Fruit fly (Drosophila melanogaster) whole organism, prepupa: ENCODE results near the gene CG3008.

Experiments
- Blimp-1 ChIP-seq: fragments of 200-800 bp; sonication (Bioruptor generic); optimal IDR thresholded peaks from 3 replicates; lab custom pipeline; 2017; ENCODE audit warnings: missing biosample characterization, missing genetic modification characterization, mild to moderate bottlenecking, moderate library complexity, missing genetic modification reagents
- CG10669 ChIP-seq: fragments of 200-800 bp; sonication (Bioruptor generic); optimal IDR thresholded peaks from 3 replicates; lab custom pipeline; 2018; ENCODE audit warnings: missing biosample characterization, mild to moderate bottlenecking, missing genetic modification characterization, moderate library complexity
- CG11294 ChIP-seq: fragments of 200-800 bp; sonication (Bioruptor generic); IDR thresholded peaks from 2 replicates; pipeline ENCODE4 v1.3.6; 2022; ENCODE audit warnings: missing biosample characterization, missing genetic modification characterization
- CG11902 ChIP-seq: fragments of 200-800 bp; sonication (Bioruptor generic); optimal IDR thresholded peaks from 3 replicates; lab custom pipeline; 2016; ENCODE audit warnings: missing biosample characterization, missing genetic modification characterization
- CG15336 ChIP-seq: fragments of 200-800 bp; sonication (Bioruptor generic); IDR thresholded peaks from 2 replicates; pipeline ENCODE4 v1.3.6; 2022; ENCODE audit warnings: missing biosample characterization, missing genetic modification characterization
- CG1621 ChIP-seq: fragments of 200-800 bp; sonication (Bioruptor generic); optimal IDR thresholded peaks from 3 replicates; lab custom pipeline; 2018; ENCODE audit warnings: missing biosample characterization, mild to moderate bottlenecking, missing genetic modification characterization
- CG16779 ChIP-seq: fragments of 200-800 bp; sonication (Bioruptor generic); optimal IDR thresholded peaks from 3 replicates; lab custom pipeline; 2017; ENCODE audit warnings: missing biosample characterization, mild to moderate bottlenecking, missing genetic modification characterization
- CG3032 ChIP-seq: fragments of 200-800 bp; optimal IDR thresholded peaks from 2 replicates; lab custom pipeline; 2019; ENCODE audit warnings: missing biosample characterization, mild to moderate bottlenecking, missing genetic modification characterization, moderate library complexity
- CG31627 ChIP-seq: fragments of 200-800 bp; sonication (Bioruptor generic); optimal IDR thresholded peaks from 3 replicates; lab custom pipeline; 2016; ENCODE audit warnings: missing biosample characterization, missing genetic modification characterization
- CG32006 ChIP-seq: fragments of 200-800 bp; sonication (Bioruptor generic); optimal IDR thresholded peaks from 3 replicates; lab custom pipeline; 2017; ENCODE audit warnings: missing biosample characterization, mild to moderate bottlenecking, missing genetic modification characterization
- CG34406 ChIP-seq: fragments of 200-800 bp; sonication (Bioruptor generic); optimal IDR thresholded peaks from 3 replicates; lab custom pipeline; 2016; ENCODE audit warnings: missing biosample characterization, missing genetic modification characterization
- CG3919 ChIP-seq: fragments of 200-800 bp; sonication (Bioruptor generic); optimal IDR thresholded peaks from 3 replicates; lab custom pipeline; 2016; ENCODE audit warnings: missing biosample characterization, missing genetic modification characterization
- CG4318 ChIP-seq: fragments of 200-800 bp; sonication (Bioruptor generic); optimal IDR thresholded peaks from 3 replicates; lab custom pipeline; 2017; ENCODE audit warnings: missing biosample characterization, mild to moderate bottlenecking, missing genetic modification characterization
- CG6163 ChIP-seq: fragments of 200-800 bp; sonication (Bioruptor generic); IDR thresholded peaks from 3 replicates; pipeline ENCODE4 v1.3.6; 2022; ENCODE audit warnings: missing biosample characterization, missing genetic modification characterization
- CG6276 ChIP-seq: fragments of 200-800 bp; sonication (Bioruptor generic); optimal IDR thresholded peaks from 2 replicates; lab custom pipeline; 2017; ENCODE audit warnings: missing biosample characterization, mild to moderate bottlenecking, missing genetic modification characterization
- CG6792 ChIP-seq: fragments of 200-800 bp; sonication (Bioruptor generic); optimal IDR thresholded peaks from 3 replicates; lab custom pipeline; 2016; ENCODE audit warnings: missing biosample characterization, missing genetic modification characterization
- CG6808 ChIP-seq: fragments of 200-800 bp; sonication (Bioruptor generic); optimal IDR thresholded peaks from 3 replicates; lab custom pipeline; 2017; ENCODE audit warnings: missing biosample characterization, missing genetic modification characterization, mild to moderate bottlenecking, moderate library complexity, missing genetic modification reagents
- CG6854 ChIP-seq: fragments of 200-800 bp; sonication (Bioruptor generic); optimal IDR thresholded peaks from 2 replicates; lab custom pipeline; 2017; ENCODE audit warnings: missing biosample characterization, mild to moderate bottlenecking, missing genetic modification characterization
- CG8119 ChIP-seq: fragments of 200-800 bp; sonication (Bioruptor generic); IDR thresholded peaks from 3 replicates; pipeline ENCODE4 v1.3.6; 2022; ENCODE audit warnings: missing biosample characterization, missing genetic modification characterization
- Eip78C ChIP-seq: fragments of 200-800 bp; sonication (Bioruptor generic); peaks from one replicate; lab custom pipeline; 2016; ENCODE audit warnings: missing biosample characterization, missing genetic modification characterization
- Ets96B ChIP-seq: fragments of 200-800 bp; optimal IDR thresholded peaks from 2 replicates; lab custom pipeline; 2019; ENCODE audit warnings: missing biosample characterization, mild to moderate bottlenecking, missing genetic modification characterization, moderate library complexity
- Gug ChIP-seq: fragments of 200-800 bp; sonication (Bioruptor generic); IDR thresholded peaks from 2 replicates; pipeline ENCODE4 v1.3.6; 2022; ENCODE audit warnings: missing biosample characterization, missing genetic modification characterization
- Hr4 ChIP-seq: fragments of 200-800 bp; sonication (Bioruptor generic); optimal IDR thresholded peaks from 3 replicates; lab custom pipeline; 2016; ENCODE audit warnings: missing biosample characterization, missing genetic modification characterization
- Lpt ChIP-seq: fragments of 200-800 bp; sonication (Bioruptor generic); optimal IDR thresholded peaks from 3 replicates; lab custom pipeline; 2016; ENCODE audit warnings: missing biosample characterization, missing genetic modification characterization
- Met ChIP-seq: fragments of 200-800 bp; sonication (Bioruptor generic); optimal IDR thresholded peaks from 3 replicates; lab custom pipeline; 2016; ENCODE audit warnings: missing biosample characterization, missing genetic modification characterization
- OdsH ChIP-seq: fragments of 200-800 bp; sonication (Bioruptor generic); optimal IDR thresholded peaks from 3 replicates; lab custom pipeline; 2016; ENCODE audit warnings: missing biosample characterization, missing genetic modification characterization
- Smox ChIP-seq: fragments of 200-800 bp; sonication (Bioruptor generic); optimal IDR thresholded peaks from 3 replicates; lab custom pipeline; 2016; ENCODE audit warnings: missing biosample characterization, missing genetic modification characterization
- Sox102F ChIP-seq: fragments of 200-800 bp; sonication (Bioruptor generic); optimal IDR thresholded peaks from 2 replicates; lab custom pipeline; 2016; ENCODE audit warnings: missing biosample characterization, mild to moderate bottlenecking, missing genetic modification characterization
- Sox14 ChIP-seq: fragments of 200-800 bp; sonication (Bioruptor generic); optimal IDR thresholded peaks from 3 replicates; lab custom pipeline; 2016; ENCODE audit warnings: missing biosample characterization, missing genetic modification characterization
- Sox15 ChIP-seq: fragments of 200-800 bp; sonication (Bioruptor generic); optimal IDR thresholded peaks from 3 replicates; lab custom pipeline; 2016; ENCODE audit warnings: missing biosample characterization, missing genetic modification characterization
- achi ChIP-seq: fragments of 200-800 bp; sonication (Bioruptor generic); optimal IDR thresholded peaks from 3 replicates; lab custom pipeline; 2016; ENCODE audit warnings: missing biosample characterization, missing genetic modification characterization
- cyc ChIP-seq: fragments of 200-800 bp; sonication (Bioruptor generic); optimal IDR thresholded peaks from 3 replicates; lab custom pipeline; 2016; ENCODE audit warnings: missing biosample characterization, missing genetic modification characterization
- dac ChIP-seq: fragments of 200-800 bp; sonication (Bioruptor generic); optimal IDR thresholded peaks from 2 replicates; lab custom pipeline; 2017; ENCODE audit warnings: missing biosample characterization, mild to moderate bottlenecking, missing genetic modification characterization
- eg ChIP-seq: fragments of 200-800 bp; sonication (Bioruptor generic); IDR thresholded peaks from 3 replicates; pipeline ENCODE4 v1.3.6; 2022; ENCODE audit warnings: missing biosample characterization, missing genetic modification characterization
- esn ChIP-seq: fragments of 200-800 bp; sonication (Bioruptor generic); optimal IDR thresholded peaks from 2 replicates; lab custom pipeline; 2016; ENCODE audit warnings: missing biosample characterization, mild to moderate bottlenecking, missing genetic modification characterization, moderate library complexity
- fd59A ChIP-seq: fragments of 200-800 bp; sonication (Bioruptor generic); optimal IDR thresholded peaks from 2 replicates; lab custom pipeline; 2017; ENCODE audit warnings: missing biosample characterization, mild to moderate bottlenecking, missing genetic modification characterization, missing genetic modification reagents
- fkh ChIP-seq: fragments of 200-800 bp; sonication (Bioruptor generic); optimal IDR thresholded peaks from 3 replicates; lab custom pipeline; 2017; ENCODE audit warnings: missing biosample characterization, mild to moderate bottlenecking, missing genetic modification characterization, moderate library complexity
- lz ChIP-seq: fragments of 200-800 bp; sonication (Bioruptor generic); optimal IDR thresholded peaks from 3 replicates; lab custom pipeline; 2016; ENCODE audit warnings: missing biosample characterization, missing genetic modification characterization
- net ChIP-seq: fragments of 200-800 bp; sonication (Bioruptor generic); optimal IDR thresholded peaks from 3 replicates; lab custom pipeline; 2016; ENCODE audit warnings: missing biosample characterization, missing genetic modification characterization
- pdm3 ChIP-seq: fragments of 200-800 bp; sonication (Bioruptor generic); optimal IDR thresholded peaks from 3 replicates; lab custom pipeline; 2016; ENCODE audit warnings: missing biosample characterization, missing genetic modification characterization
- salr ChIP-seq, 2 experiments: fragments of 200-800 bp; sonication (Bioruptor generic); optimal IDR thresholded peaks; 3 replicates each; lab custom pipeline; 2016 to 2018; ENCODE audit warnings: missing biosample characterization in 2 of 2, missing genetic modification characterization in 2 of 2, mild to moderate bottlenecking in 1 of 2
- spab ChIP-seq: fragments of 200-800 bp; sonication (Bioruptor generic); optimal IDR thresholded peaks from 2 replicates; lab custom pipeline; 2017; ENCODE audit warnings: missing biosample characterization, mild to moderate bottlenecking, missing genetic modification characterization, missing genetic modification reagents
- ss ChIP-seq, 2 experiments: fragments of 200-800 bp; sonication (Bioruptor generic); optimal IDR thresholded peaks; 2 replicates in 1 of 2; 3 replicates in 1 of 2; lab custom pipeline; 2017 to 2018; ENCODE audit warnings: mild to moderate bottlenecking in 2 of 2, missing biosample characterization in 2 of 2, missing genetic modification characterization in 2 of 2, moderate library complexity in 1 of 2
- svp ChIP-seq: fragments of 200-800 bp; sonication (Bioruptor generic); peaks from one replicate; lab custom pipeline; 2016; ENCODE audit warnings: missing biosample characterization, missing genetic modification characterization
- vri ChIP-seq: fragments of 200-800 bp; sonication (Bioruptor generic); optimal IDR thresholded peaks from 3 replicates; lab custom pipeline; 2016; ENCODE audit warnings: missing biosample characterization, mild to moderate bottlenecking, missing genetic modification characterization

The CG3008 gene

dm6 chr2L:4886132-4886531 lies 3.0 kb downstream of the CG3008 start (continued):
- TF ChIP-seq CG6792 (GFP tag; lab: Kevin White, UChicago) (no peak), CG4318 (GFP tag; lab: Kevin White, UChicago) (no peak), Lpt (GFP tag; lab: Kevin White, UChicago) (no peak), esn (peak; percentile 28), vri (no peak), Ets96B (peak; percentile 23), dac (GFP tag; lab: Kevin White, UChicago) (no peak), Eip78C (GFP tag; lab: Kevin White, UChicago) (peak; percentile 60)

- TF ChIP-seq eg (GFP tag; lab: Robert Waterston, UW) (no peak), CG8119 (GFP tag; lab: Robert Waterston, UW) (0 out of 3 replicates have a peak, but pooled peaks have one; percentile 12), Sox15 (no peak), Eip78C (GFP tag; lab: Kevin White, UChicago) (no peak), Gug (GFP tag; lab: Robert Waterston, UW) (no peak)
These were observed 3.5 kb downstream of the CG3008 start for dm6 chr2L:4886645-4887044.

- TF ChIP-seq CG10669: peak; percentile 91
- TF ChIP-seq Met: peak; percentile 83
- peak; percentile 92 for TF ChIP-seq CG32006 (GFP tag; lab: Kevin White, UChicago)
- TF ChIP-seq lz (GFP tag; lab: Kevin White, UChicago): peak; percentile 87
- peak; percentile 92 for TF ChIP-seq fd59A
- peak; percentile 85 for TF ChIP-seq CG11902
- peak; percentile 86 for TF ChIP-seq Lpt (GFP tag; lab: Kevin White, UChicago)
- peak; percentile 89 for TF ChIP-seq esn
- TF ChIP-seq Smox (GFP tag; lab: Kevin White, UChicago): peak; percentile 86
- TF ChIP-seq CG4318 (GFP tag; lab: Kevin White, UChicago): peak; percentile 87
- peak; percentile 76 for TF ChIP-seq CG16779
- TF ChIP-seq svp (GFP tag; lab: Kevin White, UChicago): peak; percentile 99
- TF ChIP-seq CG6808 (GFP tag; lab: Kevin White, UChicago): peak; percentile 92
- peak; percentile 94 for TF ChIP-seq CG8119 (GFP tag; lab: Robert Waterston, UW)
- peak; percentile 93 for TF ChIP-seq achi (GFP tag; lab: Kevin White, UChicago)
- peak; percentile 89 for TF ChIP-seq pdm3 (GFP tag; lab: Kevin White, UChicago)
- TF ChIP-seq CG11294 (GFP tag; lab: Robert Waterston, UW): peak; percentile 90
- TF ChIP-seq cyc (GFP tag; lab: Kevin White, UChicago): peak; percentile 88
- peak; percentile 97 for TF ChIP-seq CG6163 (GFP tag; lab: Robert Waterston, UW)
- TF ChIP-seq fkh (GFP tag; lab: Kevin White, UChicago): no peak
- peak; percentile 89 to 92 for TF ChIP-seq ss (GFP tag; optimal IDR thresholded peaks at IDR 0.05; lab: Kevin White, UChicago)
- peak; percentile 92 for TF ChIP-seq CG1621 (tag; lab: Kevin White, UChicago)
- TF ChIP-seq CG3919: peak; percentile 93
- TF ChIP-seq eg (GFP tag; lab: Robert Waterston, UW): peak; percentile 95
- peak; percentile 85 for TF ChIP-seq spab (GFP tag; lab: Kevin White, UChicago)
- TF ChIP-seq CG6792 (GFP tag; lab: Kevin White, UChicago): peak; percentile 89
- TF ChIP-seq net (GFP tag; lab: Kevin White, UChicago): peak; percentile 87
- TF ChIP-seq Ets96B: peak; percentile 96
- TF ChIP-seq Sox102F: peak; percentile 85
- peak; percentile 85 for TF ChIP-seq Sox14
- peak; percentile 92 for TF ChIP-seq CG34406 (GFP tag; lab: Kevin White, UChicago)
- TF ChIP-seq CG6854 (GFP tag; lab: Kevin White, UChicago): peak; percentile 62
- TF ChIP-seq salr (GFP tag; optimal IDR thresholded peaks at IDR 0.05; lab: Kevin White, UChicago): peak; percentile 80 to 91
- peak; percentile 94 for TF ChIP-seq CG15336 (GFP tag; lab: Robert Waterston, UW)
- TF ChIP-seq Eip78C (GFP tag; lab: Kevin White, UChicago): peak; percentile 98
- peak; percentile 92 for TF ChIP-seq Hr4 (GFP tag; lab: Kevin White, UChicago)
- TF ChIP-seq CG31627: peak; percentile 87
- peak; percentile 66 for TF ChIP-seq Blimp-1
- peak; percentile 97 for TF ChIP-seq CG3032 (tag; lab: Kevin White, UChicago)
- TF ChIP-seq OdsH (GFP tag; lab: Kevin White, UChicago): peak; percentile 95
- peak; percentile 78 for TF ChIP-seq CG6276
These were observed 4.5 kb downstream of the CG3008 start for dm6 chr2L:4887382-4888219.
